Worm (Caenorhabditis elegans) whole organism, L4 larva: ENCODE data around the gene Y17G9A.4.

Experiments used
- fkh-10 ChIP-seq: fragments of 150-350 bp; optimal IDR thresholded peaks from 2 replicates; lab custom pipeline; 2014; ENCODE audit warnings: missing biosample characterization, missing genetic modification reagents, missing genetic modification characterization
- spr-3 ChIP-seq: fragments of 200-800 bp; sonication (Bioruptor generic); optimal IDR thresholded peaks from 2 replicates; lab custom pipeline; 2018; ENCODE audit warnings: mild to moderate bottlenecking, missing genetic modification characterization, missing compliant biosample characterization
- ztf-11 ChIP-seq: fragments of 150-350 bp; optimal IDR thresholded peaks from 2 replicates; lab custom pipeline; 2014; ENCODE audit warnings: missing biosample characterization, missing genetic modification characterization

DNA sequence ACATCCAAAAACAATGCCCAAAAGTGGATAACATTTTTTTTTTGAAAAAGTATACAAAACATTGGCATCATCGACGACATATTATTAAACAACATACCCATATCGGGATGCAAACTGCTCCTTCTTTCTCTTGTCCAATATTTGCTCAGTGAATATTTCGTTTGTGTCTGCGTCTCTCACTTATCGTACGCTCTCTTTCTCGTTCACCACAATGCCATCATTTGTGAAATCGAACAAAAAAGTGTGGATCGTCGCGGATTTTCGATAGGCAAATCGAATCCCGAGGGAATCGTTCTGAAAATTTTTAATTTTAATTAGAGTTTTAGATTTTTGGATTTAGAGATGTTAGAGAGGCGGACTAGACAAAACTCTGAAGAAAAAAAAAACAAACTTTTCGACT, 14.6 kb downstream of the Y17G9A.4 start, which contains the start of gene tat-2:
- TF ChIP-seq fkh-10 (GFP tag; lab: Kevin White, UChicago), result no peak
- no peak for TF ChIP-seq spr-3 (GFP tag; lab: Kevin White, UChicago)
- no peak for TF ChIP-seq ztf-11 (tag; lab: Kevin White, UChicago)
